Worm (Caenorhabditis elegans) whole organism, young adult: Measurements from ENCODE around the gene srh-99.

Experiments
- ZK185.1 ChIP-seq: sonication (generic microtip); optimal IDR thresholded peaks from 2 replicates; lab custom pipeline; 2016; ENCODE audit warnings: mild to moderate bottlenecking, missing genetic modification characterization, missing compliant biosample characterization; ENCODE audit not compliant: poor library complexity, severe bottlenecking
- ama-1 ChIP-seq, 3 experiments: fragments of 150-350 bp in 1 of 3; sonication (generic microtip) in 2 of 3; optimal IDR thresholded peaks; 2 replicates each; lab custom pipeline; 2014 to 2018; ENCODE audit warnings: missing biosample characterization in 2 of 3, missing genetic modification characterization in 2 of 3, missing genetic modification reagents in 2 of 3
- aptf-2 ChIP-seq: fragments of 200-800 bp; sonication (Bioruptor generic); conservative IDR thresholded peaks from 2 replicates; pipeline ENCODE4 v1.3.6; 2022; ENCODE audit warnings: missing genetic modification reagents, missing genetic modification characterization, missing compliant biosample characterization
- atf-7 ChIP-seq: sonication (generic microtip); optimal IDR thresholded peaks from 2 replicates; lab custom pipeline; 2017; ENCODE audit warnings: mild to moderate bottlenecking, missing genetic modification characterization, missing compliant biosample characterization
- die-1 ChIP-seq: sonication (generic microtip); optimal IDR thresholded peaks from 2 replicates; lab custom pipeline; 2016; ENCODE audit warnings: missing genotype, mild to moderate bottlenecking, missing genetic modification characterization, missing compliant biosample characterization
- dpl-1 ChIP-seq: fragments of 150-350 bp; optimal IDR thresholded peaks from 2 replicates; lab custom pipeline; 2014; ENCODE audit warnings: missing biosample characterization, missing genetic modification reagents, missing genetic modification characterization
- mcd-1 ChIP-seq: fragments of 200-800 bp; sonication (Bioruptor generic); IDR thresholded peaks from 2 replicates; pipeline ENCODE4 v1.3.6; 2022; ENCODE audit warnings: missing genetic modification reagents, missing genetic modification characterization, missing compliant biosample characterization
- mel-28 ChIP-seq: sonication (generic microtip); optimal IDR thresholded peaks from 2 replicates; lab custom pipeline; 2016; ENCODE audit warnings: borderline replicate concordance, mild to moderate bottlenecking, missing genetic modification characterization, missing compliant biosample characterization
- pbrm-1 ChIP-seq: fragments of 200-800 bp; sonication (Bioruptor generic); IDR thresholded peaks from 2 replicates; pipeline ENCODE4 v1.3.6; 2022; ENCODE audit warnings: missing genetic modification reagents, missing genetic modification characterization, missing compliant biosample characterization

ce11 chrII:3673493-3673892, 42.9 kb downstream of the srh-99 start, which contains the start of gene sea-1:
- TF ChIP-seq dpl-1 (GFP tag; lab: Kevin White, UChicago), result no peak
- TF ChIP-seq mel-28, result no peak
- no peak for TF ChIP-seq pbrm-1 (GFP tag; lab: Robert Waterston, UW)
- no peak for TF ChIP-seq aptf-2
- no peak for TF ChIP-seq ama-1 (optimal IDR thresholded peaks at IDR 0.05; lab: Kevin White, UChicago)
- no peak for TF ChIP-seq ama-1 (GFP tag; optimal IDR thresholded peaks at IDR 0.05; lab: Kevin White, UChicago)
- no peak for TF ChIP-seq atf-7 (tag; lab: Kevin White, UChicago)
- TF ChIP-seq ZK185.1 (tag; lab: Kevin White, UChicago), result no peak
- no peak for TF ChIP-seq mcd-1 (GFP tag; lab: Robert Waterston, UW)
- TF ChIP-seq die-1 (tag; lab: Kevin White, UChicago), result no peak
